Fruit fly (Drosophila melanogaster) whole organism, adult: ENCODE data around the gene Snx27.
A peak's percentile ranks its signal among the peaks of the same experiment; 100 is the strongest.

Experiments used
- CG11617 ChIP-seq: fragments of 200-800 bp; sonication (Bioruptor generic); optimal IDR thresholded peaks from 2 replicates; lab custom pipeline; 2017; ENCODE audit warnings: mild to moderate bottlenecking, missing biosample characterization, missing genetic modification reagents, missing genetic modification characterization
- CG12768 ChIP-seq: fragments of 200-800 bp; sonication (Bioruptor generic); optimal IDR thresholded peaks from 2 replicates; lab custom pipeline; 2017; ENCODE audit warnings: missing biosample characterization, missing genetic modification characterization, mild to moderate bottlenecking, moderate library complexity, missing genetic modification reagents
- CG14711 ChIP-seq: fragments of 200-800 bp; sonication (Bioruptor generic); optimal IDR thresholded peaks from 2 replicates; lab custom pipeline; 2018; ENCODE audit warnings: missing biosample characterization, mild to moderate bottlenecking, missing genetic modification characterization, moderate library complexity
- CG1620 ChIP-seq: fragments of 200-800 bp; sonication (Bioruptor generic); optimal IDR thresholded peaks from 2 replicates; lab custom pipeline; 2016; ENCODE audit warnings: missing biosample characterization, missing genetic modification characterization
- CG33017 ChIP-seq: fragments of 200-800 bp; sonication (Bioruptor generic); optimal IDR thresholded peaks from 2 replicates; lab custom pipeline; 2018; ENCODE audit warnings: missing biosample characterization, mild to moderate bottlenecking, missing genetic modification characterization, moderate library complexity
- CG5204 ChIP-seq: fragments of 200-800 bp; sonication (Bioruptor generic); optimal IDR thresholded peaks from 2 replicates; lab custom pipeline; 2016; ENCODE audit warnings: missing biosample characterization, missing genetic modification characterization
- CG7045 ChIP-seq: fragments of 200-800 bp; sonication (Bioruptor generic); optimal IDR thresholded peaks from 2 replicates; lab custom pipeline; 2017; ENCODE audit warnings: missing biosample characterization, mild to moderate bottlenecking, missing genetic modification characterization
- CG7101 ChIP-seq: fragments of 200-800 bp; sonication (Bioruptor generic); optimal IDR thresholded peaks from 2 replicates; lab custom pipeline; 2018; ENCODE audit warnings: missing biosample characterization, mild to moderate bottlenecking, missing genetic modification characterization, moderate library complexity
- Clk ChIP-seq: fragments of 200-800 bp; sonication (Bioruptor generic); optimal IDR thresholded peaks from 2 replicates; lab custom pipeline; 2017; ENCODE audit warnings: missing biosample characterization, missing genetic modification characterization
- Crg-1 ChIP-seq: fragments of 200-800 bp; sonication (Bioruptor generic); optimal IDR thresholded peaks from 2 replicates; lab custom pipeline; 2016; ENCODE audit warnings: missing biosample characterization, missing genetic modification characterization
- Hr96 ChIP-seq: fragments of 200-800 bp; sonication (Bioruptor generic); optimal IDR thresholded peaks from 2 replicates; lab custom pipeline; 2016; ENCODE audit warnings: missing biosample characterization, missing genetic modification characterization
- Mnt ChIP-seq: fragments of 200-800 bp; sonication (Bioruptor generic); optimal IDR thresholded peaks from 2 replicates; lab custom pipeline; 2016; ENCODE audit warnings: missing biosample characterization, mild to moderate bottlenecking, missing genetic modification characterization
- bab1 ChIP-seq: fragments of 200-800 bp; sonication (Bioruptor generic); optimal IDR thresholded peaks from 3 replicates; lab custom pipeline; 2019; ENCODE audit warnings: missing biosample characterization, mild to moderate bottlenecking, missing genetic modification characterization, moderate library complexity
- cic ChIP-seq: fragments of 200-800 bp; sonication (Bioruptor generic); optimal IDR thresholded peaks from 2 replicates; lab custom pipeline; 2017; ENCODE audit warnings: missing biosample characterization, mild to moderate bottlenecking, missing genetic modification characterization, moderate library complexity
- cnc ChIP-seq, 2 experiments: fragments of >200 bp; optimal IDR thresholded peaks; 2 replicates each; lab custom pipeline; 2017
- kay ChIP-seq: fragments of 200-800 bp; sonication (Bioruptor generic); peaks from one replicate; lab custom pipeline; 2016; ENCODE audit warnings: missing biosample characterization, missing genetic modification characterization, borderline replicate concordance
- ovo ChIP-seq: fragments of 200-800 bp; sonication (Bioruptor generic); optimal IDR thresholded peaks from 2 replicates; lab custom pipeline; 2016; ENCODE audit warnings: missing biosample characterization, missing genetic modification characterization
- pad ChIP-seq: fragments of 200-800 bp; sonication (Bioruptor generic); optimal IDR thresholded peaks from 3 replicates; lab custom pipeline; 2017; ENCODE audit warnings: missing biosample characterization, missing genetic modification characterization, mild to moderate bottlenecking, moderate library complexity, missing genetic modification reagents
- tj ChIP-seq: fragments of 200-800 bp; sonication (Bioruptor generic); optimal IDR thresholded peaks from 3 replicates; lab custom pipeline; 2017; ENCODE audit warnings: missing biosample characterization, mild to moderate bottlenecking, missing genetic modification characterization, moderate library complexity
- toe ChIP-seq: fragments of 200-800 bp; sonication (Bioruptor generic); optimal IDR thresholded peaks from 2 replicates; lab custom pipeline; 2016; ENCODE audit warnings: missing biosample characterization, missing genetic modification characterization

The Snx27 gene

DNA sequence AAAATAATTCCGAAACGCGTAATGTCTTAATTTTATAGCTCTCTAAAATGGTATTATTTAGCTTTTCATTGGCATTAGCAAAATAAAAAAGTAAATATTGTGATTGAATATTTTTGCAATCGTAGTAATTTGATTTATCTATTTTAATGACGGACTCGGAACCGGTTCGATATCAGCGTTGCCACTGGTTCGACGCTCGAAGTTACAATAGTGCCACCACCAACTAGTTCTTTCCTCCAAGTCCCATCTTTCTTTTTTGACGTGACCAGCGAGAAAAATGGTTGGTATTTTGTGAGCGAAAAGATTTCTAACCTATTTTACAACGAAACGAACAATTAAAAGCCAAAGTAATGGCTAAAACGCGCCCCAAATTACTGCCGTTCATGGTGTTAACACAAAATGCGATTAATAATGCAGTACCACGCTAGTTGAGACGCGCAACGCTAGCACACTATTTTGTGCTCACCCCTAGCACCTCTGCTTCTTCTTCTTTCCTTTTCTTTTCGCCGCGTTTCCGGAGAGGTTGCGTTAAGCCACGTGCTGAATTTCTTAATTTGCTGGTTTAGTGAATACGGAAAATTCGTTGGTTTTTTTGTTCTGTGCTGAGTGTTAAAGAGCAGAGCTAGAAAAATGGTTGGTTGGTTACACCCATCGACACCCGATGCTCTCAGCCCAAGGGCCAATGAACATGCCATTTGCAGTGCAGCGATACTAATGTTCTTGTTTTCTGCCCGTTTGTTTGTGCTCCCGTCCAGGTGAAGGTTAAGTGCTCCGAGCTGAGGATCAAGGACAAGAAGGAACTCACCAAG is 65.4 kb downstream of the Snx27 start, which contains the start of gene RpL35:
Gene RpL35 (plus strand): TSS at position 159 of the 809 bp plus-strand sequence.
- TF ChIP-seq tj (GFP tag; lab: Kevin White, UChicago) (peak; percentile 53), CG12768 (GFP tag; lab: Kevin White, UChicago) (peak; percentile 34), bab1 (peak; percentile 84), CG5204 (GFP tag; lab: Kevin White, UChicago) (no peak), pad (GFP tag; lab: Kevin White, UChicago) (peak; percentile 55), Mnt (peak; percentile 96), CG7101 (peak; percentile 71), CG14711 (peak; percentile 40), CG11617 (GFP tag; lab: Kevin White, UChicago) (peak; percentile 76), kay (GFP tag; lab: Kevin White, UChicago) (no peak), Crg-1 (GFP tag; lab: Kevin White, UChicago) (peak; percentile 78), CG7045 (GFP tag; lab: Kevin White, UChicago) (no peak), cnc (optimal IDR thresholded peaks at IDR 0.05; lab: Kevin White, UChicago) (no peak), Clk (GFP tag; lab: Kevin White, UChicago) (no peak), cic (GFP tag; lab: Kevin White, UChicago) (no peak), CG1620 (peak; percentile 49), Hr96 (GFP tag; lab: Kevin White, UChicago) (peak; percentile 83), toe (GFP tag; lab: Kevin White, UChicago) (peak; percentile 21), CG33017 (tag; lab: Kevin White, UChicago) (no peak), ovo (GFP tag; lab: Kevin White, UChicago) (peak; percentile 45)

DNA sequence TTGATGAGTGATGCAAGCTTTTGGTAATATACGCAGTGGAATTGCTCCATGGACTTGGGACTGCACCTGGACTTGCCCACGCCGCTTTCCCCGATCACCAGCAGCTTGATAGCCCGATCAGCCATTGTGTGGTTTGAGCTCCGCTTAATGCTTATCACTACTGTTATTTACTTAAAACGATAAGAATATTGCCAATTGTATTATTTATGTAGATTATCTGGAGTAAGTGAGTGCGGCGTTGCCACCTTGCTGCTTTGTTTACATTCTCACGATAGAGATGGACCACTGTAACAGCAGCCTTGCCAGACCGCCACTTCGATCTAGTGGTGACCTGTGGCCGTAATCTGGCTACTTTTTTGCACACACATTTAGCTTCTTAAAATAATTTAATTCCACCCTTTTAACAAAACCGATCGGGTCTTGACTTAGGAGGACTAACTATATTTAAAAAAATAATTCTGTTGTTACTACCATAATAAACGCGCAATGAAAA is 66.2 kb downstream of the Snx27 start, which contains the start of gene Rab18:
Gene Rab18 (minus strand): TSS at position 276 of the 493 bp plus-strand sequence.
- TF ChIP-seq CG1620: peak; percentile 60
- TF ChIP-seq Clk (GFP tag; lab: Kevin White, UChicago): no peak
- peak; percentile 63 for TF ChIP-seq toe (GFP tag; lab: Kevin White, UChicago)
- TF ChIP-seq ovo (GFP tag; lab: Kevin White, UChicago): peak; percentile 23
- peak; percentile 1 for TF ChIP-seq Crg-1 (GFP tag; lab: Kevin White, UChicago)
- TF ChIP-seq CG7101: peak; percentile 13
- peak; percentile 62 for TF ChIP-seq CG12768 (GFP tag; lab: Kevin White, UChicago)
- TF ChIP-seq Mnt: peak; percentile 72
- TF ChIP-seq bab1: peak; percentile 16
- no peak for TF ChIP-seq kay (GFP tag; lab: Kevin White, UChicago)
- no peak for TF ChIP-seq Hr96 (GFP tag; lab: Kevin White, UChicago)
